Worm (Caenorhabditis elegans) whole organism, mixed stage, embryonic: Measurements from ENCODE around the gene nas-25.

ENCODE experiments used
- M03D4.4 ChIP-seq: sonication (generic microtip); optimal IDR thresholded peaks from 2 replicates; lab custom pipeline; 2017; ENCODE audit warnings: mild to moderate bottlenecking, missing genetic modification characterization, missing compliant biosample characterization
- bed-3 ChIP-seq: fragments of 200-800 bp; sonication (Bioruptor generic); optimal IDR thresholded peaks from 3 replicates; lab custom pipeline; 2018; ENCODE audit warnings: mild to moderate bottlenecking, missing genetic modification characterization, moderate library complexity, missing compliant biosample characterization
- blmp-1 ChIP-seq: fragments of 150-350 bp; optimal IDR thresholded peaks from 2 replicates; lab custom pipeline; 2014; ENCODE audit warnings: missing biosample characterization, missing genetic modification characterization
- ceh-39 ChIP-seq: fragments of 150-350 bp; optimal IDR thresholded peaks from 2 replicates; lab custom pipeline; 2014; ENCODE audit warnings: missing biosample characterization, missing genetic modification characterization
- ces-1 ChIP-seq: fragments of 150-350 bp; optimal IDR thresholded peaks from 2 replicates; lab custom pipeline; 2014; ENCODE audit warnings: missing biosample characterization, missing genetic modification reagents, missing genetic modification characterization
- cnd-1 ChIP-seq: fragments of 200-800 bp; sonication (Bioruptor generic); optimal IDR thresholded peaks from 2 replicates; lab custom pipeline; 2018; ENCODE audit warnings: mild to moderate bottlenecking, missing genetic modification characterization, missing compliant biosample characterization
- drap-1 ChIP-seq: fragments of 200-800 bp; sonication (Bioruptor generic); optimal IDR thresholded peaks from 3 replicates; lab custom pipeline; 2018; ENCODE audit warnings: mild to moderate bottlenecking, missing genetic modification characterization, missing compliant biosample characterization
- elt-1 ChIP-seq: sonication (generic microtip); optimal IDR thresholded peaks from 2 replicates; lab custom pipeline; 2017; ENCODE audit warnings: missing genetic modification characterization, mild to moderate bottlenecking, missing compliant biosample characterization, antibody characterized with exemption, moderate library complexity, borderline replicate concordance; ENCODE audit not compliant: insufficient read depth
- elt-3 ChIP-seq: fragments of 150-350 bp; optimal IDR thresholded peaks from 2 replicates; lab custom pipeline; 2014; ENCODE audit warnings: missing biosample characterization, missing genetic modification characterization
- hlh-1 ChIP-seq: fragments of 150-350 bp; optimal IDR thresholded peaks from 2 replicates; lab custom pipeline; 2014; ENCODE audit warnings: missing biosample characterization, missing genetic modification reagents, missing genetic modification characterization
- lin-32 ChIP-seq: fragments of 200-800 bp; sonication (Bioruptor generic); optimal IDR thresholded peaks from 2 replicates; lab custom pipeline; 2018; ENCODE audit warnings: mild to moderate bottlenecking, missing genetic modification characterization, missing compliant biosample characterization
- mab-5 ChIP-seq: fragments of 150-350 bp; optimal IDR thresholded peaks from 2 replicates; lab custom pipeline; 2014; ENCODE audit warnings: missing biosample characterization, missing genetic modification characterization
- mep-1 ChIP-seq: fragments of 150-350 bp; optimal IDR thresholded peaks from 2 replicates; lab custom pipeline; 2017; ENCODE audit warnings: missing biosample characterization, missing genetic modification reagents, missing genetic modification characterization, inconsistent platforms
- mls-2 ChIP-seq: sonication (generic microtip); optimal IDR thresholded peaks from 2 replicates; lab custom pipeline; 2016; ENCODE audit warnings: mild to moderate bottlenecking, missing genetic modification characterization, moderate library complexity, missing compliant biosample characterization
- nhr-12 ChIP-seq: fragments of 150-350 bp; optimal IDR thresholded peaks from 2 replicates; lab custom pipeline; 2014; ENCODE audit warnings: missing biosample characterization, missing genetic modification characterization
- nhr-2 ChIP-seq: fragments of 150-350 bp; optimal IDR thresholded peaks from 2 replicates; lab custom pipeline; 2014; ENCODE audit warnings: missing biosample characterization, missing genetic modification characterization
- nhr-28 ChIP-seq: fragments of 150-350 bp; optimal IDR thresholded peaks from 2 replicates; lab custom pipeline; 2014; ENCODE audit warnings: missing biosample characterization, missing genetic modification characterization
- nhr-76 ChIP-seq: sonication (generic microtip); optimal IDR thresholded peaks from 2 replicates; lab custom pipeline; 2017; ENCODE audit warnings: missing biosample characterization, missing genetic modification characterization
- pha-4 ChIP-seq: fragments of 150-350 bp; optimal IDR thresholded peaks from 2 replicates; lab custom pipeline; 2018; ENCODE audit warnings: missing biosample characterization, missing genetic modification reagents, missing genetic modification characterization
- sem-2 ChIP-seq: fragments of 200-800 bp; sonication (Bioruptor generic); optimal IDR thresholded peaks from 2 replicates; lab custom pipeline; 2018; ENCODE audit warnings: mild to moderate bottlenecking, missing genetic modification characterization, missing compliant biosample characterization
- snpc-4 ChIP-seq: fragments of 150-350 bp; optimal IDR thresholded peaks from 2 replicates; lab custom pipeline; 2014; ENCODE audit warnings: missing biosample characterization, missing genetic modification characterization
- tbx-8 ChIP-seq: fragments of 200-800 bp; sonication (Bioruptor generic); optimal IDR thresholded peaks from 2 replicates; lab custom pipeline; 2018; ENCODE audit warnings: mild to moderate bottlenecking, missing genetic modification characterization, moderate library complexity, missing compliant biosample characterization
- unc-120 ChIP-seq: sonication (generic microtip); optimal IDR thresholded peaks from 2 replicates; lab custom pipeline; 2017; ENCODE audit warnings: missing genetic modification characterization, missing compliant biosample characterization; ENCODE audit not compliant: poor library complexity, severe bottlenecking
- unc-39 ChIP-seq: fragments of 150-350 bp; optimal IDR thresholded peaks from 2 replicates; lab custom pipeline; 2014; ENCODE audit warnings: missing biosample characterization, missing genetic modification characterization
- unc-62 ChIP-seq: fragments of 150-350 bp; optimal IDR thresholded peaks from 2 replicates; lab custom pipeline; 2014; ENCODE audit warnings: missing biosample characterization, missing genetic modification reagents, missing genetic modification characterization

Gene nas-25

DNA sequence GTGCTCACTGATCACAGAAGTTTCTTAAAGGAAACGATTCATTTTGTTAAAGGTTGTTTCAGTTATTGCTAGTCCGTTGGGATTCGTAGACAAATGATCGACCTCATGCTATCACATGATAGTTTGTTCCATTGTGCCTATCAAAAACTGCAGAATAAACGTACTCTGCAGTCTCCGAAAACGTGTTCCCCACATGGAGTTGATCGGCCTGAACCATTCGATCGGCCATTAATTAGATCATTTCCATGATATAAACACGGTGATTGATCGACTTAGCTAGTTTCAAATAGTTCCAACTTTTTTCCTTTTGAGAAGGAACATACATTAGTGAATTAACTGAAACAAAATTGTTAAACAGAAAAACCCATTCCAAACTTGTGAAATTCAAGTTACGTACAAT lies 3.2 kb upstream of the nas-25 start:
- TF ChIP-seq unc-39 (tag; lab: Kevin White, UChicago) (no peak), mab-5 (tag; lab: Kevin White, UChicago) (no peak), nhr-28 (no peak), drap-1 (GFP tag; lab: Kevin White, UChicago) (no peak), elt-1 (tag; lab: Kevin White, UChicago) (no peak), nhr-2 (tag; lab: Kevin White, UChicago) (no peak), unc-120 (no peak), unc-62 (GFP tag; lab: Kevin White, UChicago) (no peak), mep-1 (tag; lab: Kevin White, UChicago) (no peak), tbx-8 (GFP tag; lab: Kevin White, UChicago) (no peak), cnd-1 (no peak), M03D4.4 (tag; lab: Kevin White, UChicago) (no peak), blmp-1 (tag; lab: Kevin White, UChicago) (no peak)

DNA sequence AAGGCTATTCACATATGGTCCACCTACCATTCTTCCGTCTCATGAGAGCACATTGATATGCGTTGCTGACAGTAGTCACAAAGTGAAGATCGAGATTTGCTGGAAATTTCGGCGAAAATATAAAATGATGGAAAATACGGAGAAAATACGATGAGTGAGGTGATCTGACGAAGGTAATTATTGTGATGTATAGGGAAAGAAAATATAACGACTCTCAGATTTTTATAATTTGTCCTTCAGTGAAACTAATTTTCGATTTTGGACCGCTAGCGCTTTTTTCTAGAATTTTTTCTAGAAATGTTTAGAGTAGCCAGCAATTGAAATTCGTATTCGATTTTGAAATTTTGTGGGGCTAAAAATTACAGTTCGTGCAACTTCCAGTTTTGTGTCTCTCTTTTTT lies 3.3 kb downstream of the nas-25 start, which contains the start of gene F46C5.2:
F46C5.2 (minus strand) TSS at position 101 of the 400 bp plus-strand sequence.
- TF ChIP-seq lin-32 (GFP tag; lab: Kevin White, UChicago) (no peak), elt-3 (tag; lab: Kevin White, UChicago) (no peak), bed-3 (GFP tag; lab: Kevin White, UChicago) (no peak), mls-2 (tag; lab: Kevin White, UChicago) (no peak), hlh-1 (tag; lab: Kevin White, UChicago) (no peak), nhr-28 (no peak)

DNA sequence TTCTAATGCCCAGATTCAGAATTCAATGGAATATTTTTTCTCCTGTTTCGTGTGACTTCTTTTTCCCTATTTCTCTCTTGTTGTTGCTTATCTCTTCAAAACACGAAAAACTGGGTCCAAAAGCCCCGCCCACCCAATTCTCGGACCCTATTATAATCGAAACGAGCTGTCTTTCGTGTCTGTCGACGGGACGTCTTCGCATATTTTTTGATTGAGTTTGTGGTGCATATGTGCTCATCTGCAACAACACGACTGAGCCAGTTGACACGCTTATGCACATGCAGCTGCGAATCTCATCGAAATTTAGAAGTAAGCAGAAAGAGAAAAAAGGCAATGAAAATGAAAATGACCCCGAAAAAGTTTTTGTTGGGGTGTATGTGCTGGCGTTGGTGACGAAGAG lies 5.0 kb downstream of the nas-25 start:
- TF ChIP-seq lin-32 (GFP tag; lab: Kevin White, UChicago): no peak
- no peak for TF ChIP-seq nhr-12
- no peak for TF ChIP-seq elt-3 (tag; lab: Kevin White, UChicago)
- TF ChIP-seq mep-1 (tag; lab: Kevin White, UChicago): no peak
- no peak for TF ChIP-seq snpc-4 (tag; lab: Kevin White, UChicago)
- no peak for TF ChIP-seq nhr-28
- peak; percentile 65 for TF ChIP-seq ces-1 (GFP tag; lab: Kevin White, UChicago)
- no peak for TF ChIP-seq nhr-2 (tag; lab: Kevin White, UChicago)
- TF ChIP-seq, all 35 proteins: peak for 1

DNA sequence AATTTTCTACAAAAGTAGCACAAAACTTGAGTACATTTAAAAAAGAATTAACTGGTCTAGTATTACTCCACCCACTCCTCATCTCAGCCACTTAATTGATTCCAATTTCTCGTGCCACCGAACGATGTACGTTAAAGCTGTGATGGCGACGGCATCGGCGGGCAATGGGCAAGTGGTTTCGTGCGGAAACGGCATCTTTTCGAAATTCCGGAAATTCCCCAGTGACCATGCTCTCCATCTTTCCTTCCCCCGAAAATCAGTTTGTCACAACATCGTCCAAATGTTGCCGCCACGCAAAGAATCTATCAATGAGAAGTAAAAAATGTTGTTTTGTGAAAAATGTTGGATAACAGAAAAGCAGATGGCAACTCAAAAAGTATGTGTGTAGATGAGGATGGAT lies 7.1 kb downstream of the nas-25 start:
- TF ChIP-seq elt-1 (tag; lab: Kevin White, UChicago) (no peak), drap-1 (GFP tag; lab: Kevin White, UChicago) (no peak), nhr-2 (tag; lab: Kevin White, UChicago) (no peak), tbx-8 (GFP tag; lab: Kevin White, UChicago) (no peak), nhr-12 (no peak), nhr-76 (no peak), pha-4 (tag; lab: Kevin White, UChicago) (no peak)

DNA sequence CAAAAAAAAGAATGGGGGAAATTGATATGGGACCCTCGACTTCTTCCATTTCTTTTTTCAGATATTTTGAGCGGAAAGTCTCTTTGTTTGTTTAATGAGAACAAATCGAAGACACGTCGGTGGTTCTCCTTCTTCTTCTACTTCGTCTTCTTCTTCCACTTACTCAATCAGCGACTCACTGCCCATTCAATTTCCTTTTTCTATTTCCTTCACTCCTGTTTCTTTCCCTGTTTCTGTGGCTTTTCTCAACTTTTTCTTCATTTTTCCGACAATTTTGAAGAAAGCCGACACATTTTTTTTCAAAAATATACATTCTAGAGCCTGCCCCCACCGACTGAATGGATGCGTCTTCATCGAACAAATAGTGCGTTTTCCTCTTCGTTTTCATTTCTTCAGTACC lies 10.0 kb downstream of the nas-25 start, which contains the start of gene F46C5.4:
F46C5.4 (plus strand) TSS at position 222 of the 400 bp plus-strand sequence.
- TF ChIP-seq unc-39 (tag; lab: Kevin White, UChicago) (no peak), bed-3 (GFP tag; lab: Kevin White, UChicago) (no peak), ces-1 (GFP tag; lab: Kevin White, UChicago) (peak; percentile 71)

DNA sequence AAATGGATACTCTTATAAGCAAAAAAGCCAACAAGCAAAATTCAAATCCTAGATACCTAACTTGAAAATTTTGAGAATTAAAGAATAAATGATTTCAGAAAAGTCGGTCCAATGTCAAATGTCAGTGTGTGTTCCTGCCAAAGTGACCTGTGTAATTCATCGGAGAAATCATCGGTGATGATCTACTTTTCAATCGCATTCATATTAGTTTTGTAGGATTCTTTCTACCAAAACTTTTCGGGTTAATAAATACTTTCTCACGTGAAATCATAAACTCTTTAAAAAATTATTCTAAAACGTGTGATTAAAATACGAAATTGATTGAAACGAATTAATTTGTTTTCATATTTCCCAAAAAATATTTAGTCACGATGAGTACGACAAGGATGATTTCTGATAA lies 13.2 kb downstream of the nas-25 start, which contains the start of gene F46C5.7:
F46C5.7 (plus strand) TSS at position 301 of the 400 bp plus-strand sequence.
- TF ChIP-seq lin-32 (GFP tag; lab: Kevin White, UChicago): no peak
- TF ChIP-seq blmp-1 (tag; lab: Kevin White, UChicago): no peak
- TF ChIP-seq tbx-8 (GFP tag; lab: Kevin White, UChicago): no peak
- no peak for TF ChIP-seq sem-2
- TF ChIP-seq cnd-1: no peak
- TF ChIP-seq mep-1 (tag; lab: Kevin White, UChicago): no peak
- no peak for TF ChIP-seq unc-39 (tag; lab: Kevin White, UChicago)
- TF ChIP-seq ceh-39 (tag; lab: Kevin White, UChicago): no peak
- TF ChIP-seq nhr-28: no peak
- no peak for TF ChIP-seq snpc-4 (tag; lab: Kevin White, UChicago)
- no peak for TF ChIP-seq ces-1 (GFP tag; lab: Kevin White, UChicago)
- TF ChIP-seq, all 35 proteins: peak for 0
